Worm (Caenorhabditis elegans) whole organism, young adult: ENCODE measurements around the gene C15H9.4.

Source experiments
- B0019.2 ChIP-seq: fragments of 200-800 bp; sonication (Bioruptor generic); conservative IDR thresholded peaks from 2 replicates; pipeline ENCODE4 v1.3.6; 2022; ENCODE audit warnings: missing genetic modification reagents, missing genetic modification characterization, missing compliant biosample characterization
- B0336.3 ChIP-seq: fragments of 200-800 bp; sonication (Bioruptor generic); IDR thresholded peaks from 2 replicates; pipeline ENCODE4 v1.3.6; 2022; ENCODE audit warnings: missing genetic modification characterization, missing compliant biosample characterization
- F22D6.2 ChIP-seq: sonication (generic microtip); optimal IDR thresholded peaks from 2 replicates; lab custom pipeline; 2016; ENCODE audit warnings: mild to moderate bottlenecking, missing genetic modification characterization, missing compliant biosample characterization
- F37B4.10 ChIP-seq: fragments of 200-800 bp; sonication (Bioruptor generic); IDR thresholded peaks from 2 replicates; pipeline ENCODE4 v1.3.6; 2022; ENCODE audit warnings: missing genetic modification characterization, missing compliant biosample characterization
- T07F8.4 ChIP-seq: sonication (generic microtip); optimal IDR thresholded peaks from 2 replicates; lab custom pipeline; 2016; ENCODE audit warnings: mild to moderate bottlenecking, missing genetic modification characterization, moderate library complexity, missing compliant biosample characterization
- T26A5.8 ChIP-seq: sonication (generic microtip); optimal IDR thresholded peaks from 2 replicates; lab custom pipeline; 2016; ENCODE audit warnings: missing genetic modification characterization, missing compliant biosample characterization
- Y53G8AR.9 ChIP-seq: fragments of 200-800 bp; sonication (Bioruptor generic); conservative IDR thresholded peaks from 2 replicates; pipeline ENCODE4 v1.3.6; 2022; ENCODE audit warnings: missing genetic modification reagents, missing genetic modification characterization, missing compliant biosample characterization
- Y56A3A.18 ChIP-seq: fragments of 200-800 bp; sonication (Bioruptor generic); IDR thresholded peaks from 2 replicates; pipeline ENCODE4 v1.3.6; 2022; ENCODE audit warnings: missing genetic modification reagents, missing genetic modification characterization, missing compliant biosample characterization
- Y67H2A.10 ChIP-seq: fragments of 200-800 bp; sonication (Bioruptor generic); conservative IDR thresholded peaks from 2 replicates; pipeline ENCODE4 v1.3.6; 2022; ENCODE audit warnings: missing genetic modification reagents, missing genetic modification characterization, missing compliant biosample characterization
- ZK185.1 ChIP-seq: sonication (generic microtip); optimal IDR thresholded peaks from 2 replicates; lab custom pipeline; 2016; ENCODE audit warnings: mild to moderate bottlenecking, missing genetic modification characterization, missing compliant biosample characterization; ENCODE audit not compliant: poor library complexity, severe bottlenecking
- aptf-3 ChIP-seq: fragments of 200-800 bp; sonication (Bioruptor generic); IDR thresholded peaks from 2 replicates; pipeline ENCODE4 v1.3.6; 2022; ENCODE audit warnings: missing genetic modification characterization, missing compliant biosample characterization
- atf-7 ChIP-seq: sonication (generic microtip); optimal IDR thresholded peaks from 2 replicates; lab custom pipeline; 2017; ENCODE audit warnings: mild to moderate bottlenecking, missing genetic modification characterization, missing compliant biosample characterization
- attf-3 ChIP-seq: fragments of 200-800 bp; sonication (Bioruptor generic); conservative IDR thresholded peaks from 2 replicates; pipeline ENCODE4 v1.3.6; 2022; ENCODE audit warnings: missing genetic modification reagents, missing genetic modification characterization, missing compliant biosample characterization
- attf-5 ChIP-seq: fragments of 200-800 bp; sonication (Bioruptor generic); optimal IDR thresholded peaks from 2 replicates; lab custom pipeline; 2018; ENCODE audit warnings: mild to moderate bottlenecking, missing genetic modification characterization, missing compliant biosample characterization
- bed-1 ChIP-seq: fragments of 200-800 bp; sonication (Bioruptor generic); IDR thresholded peaks from 2 replicates; pipeline ENCODE4 v1.3.6; 2022; ENCODE audit warnings: missing genetic modification reagents, missing genetic modification characterization, missing compliant biosample characterization
- ceh-40 ChIP-seq: fragments of 200-800 bp; sonication (Bioruptor generic); IDR thresholded peaks from 2 replicates; pipeline ENCODE4 v1.3.6; 2022; ENCODE audit warnings: missing genetic modification characterization, missing compliant biosample characterization
- ceh-58 ChIP-seq: fragments of 200-800 bp; sonication (Bioruptor generic); IDR thresholded peaks from 2 replicates; pipeline ENCODE4 v1.3.6; 2022; ENCODE audit warnings: missing genetic modification characterization, missing compliant biosample characterization
- die-1 ChIP-seq: sonication (generic microtip); optimal IDR thresholded peaks from 2 replicates; lab custom pipeline; 2016; ENCODE audit warnings: missing genotype, mild to moderate bottlenecking, missing genetic modification characterization, missing compliant biosample characterization
- ekl-4 ChIP-seq: fragments of 200-800 bp; sonication (Bioruptor generic); IDR thresholded peaks from 2 replicates; pipeline ENCODE4 v1.3.6; 2022; ENCODE audit warnings: missing genetic modification reagents, missing genetic modification characterization, missing compliant biosample characterization
- ets-4 ChIP-seq: fragments of 200-800 bp; sonication (Bioruptor generic); optimal IDR thresholded peaks from 2 replicates; lab custom pipeline; 2018; ENCODE audit warnings: mild to moderate bottlenecking, missing genetic modification characterization, missing compliant biosample characterization
- fkh-3 ChIP-seq: sonication (generic microtip); optimal IDR thresholded peaks from 2 replicates; lab custom pipeline; 2016; ENCODE audit warnings: mild to moderate bottlenecking, missing genetic modification characterization, missing compliant biosample characterization
- hlh-26 ChIP-seq: fragments of 200-800 bp; sonication (Bioruptor generic); conservative IDR thresholded peaks from 2 replicates; pipeline ENCODE4 v1.3.6; 2022; ENCODE audit warnings: missing genetic modification reagents, missing genetic modification characterization, missing compliant biosample characterization
- lag-1 ChIP-seq: fragments of 200-800 bp; sonication (Bioruptor generic); IDR thresholded peaks from 2 replicates; pipeline ENCODE4 v1.3.6; 2022; ENCODE audit warnings: missing genetic modification reagents, missing genetic modification characterization, missing compliant biosample characterization
- let-526 ChIP-seq: fragments of 200-800 bp; sonication (Bioruptor generic); IDR thresholded peaks from 2 replicates; pipeline ENCODE4 v1.3.6; 2022; ENCODE audit warnings: missing genetic modification reagents, missing genetic modification characterization, missing compliant biosample characterization
- let-607 ChIP-seq, 2 experiments: fragments of 200-800 bp in 1 of 2; sonication (Bioruptor generic) in 1 of 2; sonication (generic microtip) in 1 of 2; optimal IDR thresholded peaks; 2 replicates each; lab custom pipeline; 2016 to 2018; ENCODE audit warnings: mild to moderate bottlenecking in 2 of 2, missing compliant biosample characterization in 2 of 2, missing genetic modification characterization in 2 of 2, moderate library complexity in 2 of 2, missing genotype in 1 of 2
- lin-26 ChIP-seq: fragments of 200-800 bp; sonication (Bioruptor generic); IDR thresholded peaks from 2 replicates; pipeline ENCODE4 v1.3.6; 2022; ENCODE audit warnings: missing genetic modification reagents, missing genetic modification characterization, missing compliant biosample characterization
- lsl-1 ChIP-seq: fragments of 200-800 bp; sonication (Bioruptor generic); optimal IDR thresholded peaks from 2 replicates; lab custom pipeline; 2018; ENCODE audit warnings: mild to moderate bottlenecking, missing genetic modification characterization, moderate library complexity, missing compliant biosample characterization
- madf-10 ChIP-seq: sonication (generic microtip); optimal IDR thresholded peaks from 2 replicates; lab custom pipeline; 2016; ENCODE audit warnings: mild to moderate bottlenecking, missing genetic modification characterization, missing compliant biosample characterization
- madf-8 ChIP-seq: fragments of 200-800 bp; sonication (Bioruptor generic); conservative IDR thresholded peaks from 2 replicates; pipeline ENCODE4 v1.3.6; 2022; ENCODE audit warnings: missing genetic modification reagents, missing genetic modification characterization, missing compliant biosample characterization
- mcd-1 ChIP-seq: fragments of 200-800 bp; sonication (Bioruptor generic); IDR thresholded peaks from 2 replicates; pipeline ENCODE4 v1.3.6; 2022; ENCODE audit warnings: missing genetic modification reagents, missing genetic modification characterization, missing compliant biosample characterization
- mel-28 ChIP-seq: sonication (generic microtip); optimal IDR thresholded peaks from 2 replicates; lab custom pipeline; 2016; ENCODE audit warnings: borderline replicate concordance, mild to moderate bottlenecking, missing genetic modification characterization, missing compliant biosample characterization
- nhr-179 ChIP-seq: sonication (generic microtip); optimal IDR thresholded peaks from 2 replicates; lab custom pipeline; 2016; ENCODE audit warnings: mild to moderate bottlenecking, missing genetic modification characterization, missing compliant biosample characterization
- nhr-80 ChIP-seq: sonication (generic microtip); optimal IDR thresholded peaks from 2 replicates; lab custom pipeline; 2016; ENCODE audit warnings: missing genetic modification characterization, missing compliant biosample characterization
- sea-2 ChIP-seq: fragments of 200-800 bp; sonication (Bioruptor generic); IDR thresholded peaks from 2 replicates; pipeline ENCODE4 v1.3.6; 2022; ENCODE audit warnings: missing genetic modification characterization, missing compliant biosample characterization
- snpc-1.1 ChIP-seq: sonication (generic microtip); optimal IDR thresholded peaks from 2 replicates; lab custom pipeline; 2017; ENCODE audit warnings: missing genetic modification characterization, mild to moderate bottlenecking, missing compliant biosample characterization, antibody characterized with exemption, moderate library complexity, missing genotype, missing genetic modification reagents; ENCODE audit not compliant: insufficient read depth
- snpc-4 ChIP-seq, 5 experiments: fragments of 150-350 bp in 1 of 5; sonication (generic microtip) in 4 of 5; optimal IDR thresholded peaks; 2 replicates each; lab custom pipeline; 2014 to 2018; ENCODE audit warnings: missing genetic modification characterization in 5 of 5, missing biosample characterization in 3 of 5, antibody characterized with exemption in 2 of 5, mild to moderate bottlenecking in 2 of 5, missing compliant biosample characterization in 2 of 5, missing genotype in 2 of 5, moderate library complexity in 2 of 5, missing genetic modification reagents in 1 of 5
- somi-1 ChIP-seq: fragments of 200-800 bp; sonication (Bioruptor generic); optimal IDR thresholded peaks from 2 replicates; lab custom pipeline; 2018; ENCODE audit warnings: mild to moderate bottlenecking, missing genetic modification characterization, missing compliant biosample characterization
- sptf-2 ChIP-seq: fragments of 200-800 bp; sonication (Bioruptor generic); optimal IDR thresholded peaks from 2 replicates; lab custom pipeline; 2018; ENCODE audit warnings: mild to moderate bottlenecking, missing genetic modification characterization, missing compliant biosample characterization
- tlf-1 ChIP-seq: fragments of 200-800 bp; sonication (Bioruptor generic); optimal IDR thresholded peaks from 2 replicates; lab custom pipeline; 2018; ENCODE audit warnings: mild to moderate bottlenecking, missing genetic modification characterization, missing compliant biosample characterization
- unc-130 ChIP-seq: sonication (generic microtip); optimal IDR thresholded peaks from 2 replicates; lab custom pipeline; 2016; ENCODE audit warnings: missing genetic modification reagents, missing genetic modification characterization, missing compliant biosample characterization
- unc-62 ChIP-seq: fragments of 150-350 bp; optimal IDR thresholded peaks from 2 replicates; lab custom pipeline; 2014; ENCODE audit warnings: missing biosample characterization, missing genetic modification reagents, missing genetic modification characterization
- xnd-1 ChIP-seq: sonication (generic microtip); optimal IDR thresholded peaks from 2 replicates; lab custom pipeline; 2016; ENCODE audit warnings: missing genotype, missing genetic modification reagents, missing genetic modification characterization, missing compliant biosample characterization
- ztf-22 ChIP-seq: fragments of 200-800 bp; sonication (Bioruptor generic); optimal IDR thresholded peaks from 2 replicates; lab custom pipeline; 2018; ENCODE audit warnings: mild to moderate bottlenecking, missing genetic modification characterization, moderate library complexity, missing compliant biosample characterization
- ztf-6 ChIP-seq: fragments of 200-800 bp; sonication (Bioruptor generic); IDR thresholded peaks from 2 replicates; pipeline ENCODE4 v1.3.6; 2022; ENCODE audit warnings: missing genetic modification reagents, missing genetic modification characterization, missing compliant biosample characterization

Gene C15H9.4

ce11 chrX:6088718-6089117 is 8.7 kb upstream of the C15H9.4 start:
- TF ChIP-seq attf-5 (GFP tag; lab: Kevin White, UChicago) = no peak
- TF ChIP-seq atf-7 = peak; percentile 41
- 0 out of 2 replicates have a peak, but pooled peaks have one; percentile 39 for TF ChIP-seq Y53G8AR.9 (GFP tag; lab: Robert Waterston, UW)
- TF ChIP-seq ekl-4 (GFP tag; lab: Robert Waterston, UW) = no peak
- 0 out of 2 replicates have a peak, but pooled peaks have one; percentile 23 for TF ChIP-seq B0336.3
- TF ChIP-seq let-526 (GFP tag; lab: Robert Waterston, UW) = no peak
- TF ChIP-seq Y56A3A.18 = peak; percentile 18; the same call in 1 of the 2 replicates
- no peak for TF ChIP-seq lsl-1 (GFP tag; lab: Kevin White, UChicago)
- TF ChIP-seq bed-1 = no peak
- TF ChIP-seq tlf-1 = peak; percentile 54
- no peak for TF ChIP-seq lag-1 (GFP tag; lab: Robert Waterston, UW)
- TF ChIP-seq die-1 (tag; lab: Kevin White, UChicago) = peak; percentile 20
- peak; percentile 61 for TF ChIP-seq madf-10
- TF ChIP-seq F22D6.2 (tag; lab: Kevin White, UChicago) = peak; percentile 22
- no peak for TF ChIP-seq hlh-26 (GFP tag; lab: Robert Waterston, UW)
- TF ChIP-seq T26A5.8 (tag; lab: Kevin White, UChicago) = no peak
- peak; percentile 7 to 42 for TF ChIP-seq let-607 (tag; optimal IDR thresholded peaks at IDR 0.05; lab: Kevin White, UChicago)
- TF ChIP-seq sptf-2 = peak; percentile 12
- no peak for TF ChIP-seq fkh-3 (tag; lab: Kevin White, UChicago)

ce11 chrX:6090779-6091178 is 6.7 kb upstream of the C15H9.4 start:
- no peak for TF ChIP-seq Y67H2A.10 (GFP tag; lab: Robert Waterston, UW)
- no peak for TF ChIP-seq ZK185.1 (tag; lab: Kevin White, UChicago)
- no peak for TF ChIP-seq B0019.2 (GFP tag; lab: Robert Waterston, UW)
- TF ChIP-seq sea-2 = no peak
- no peak for TF ChIP-seq Y56A3A.18
- no peak for TF ChIP-seq ets-4 (GFP tag; lab: Kevin White, UChicago)
- TF ChIP-seq ceh-58 (GFP tag; lab: Robert Waterston, UW) = no peak
- TF ChIP-seq die-1 (tag; lab: Kevin White, UChicago) = no peak
- TF ChIP-seq madf-8 (GFP tag; lab: Robert Waterston, UW) = no peak
- TF ChIP-seq somi-1 (GFP tag; lab: Kevin White, UChicago) = no peak
- no peak for TF ChIP-seq F37B4.10 (GFP tag; lab: Robert Waterston, UW)
- TF ChIP-seq T07F8.4 (tag; lab: Kevin White, UChicago) = no peak
- no peak for TF ChIP-seq hlh-26 (GFP tag; lab: Robert Waterston, UW)
- no peak for TF ChIP-seq xnd-1 (tag; lab: Kevin White, UChicago)
- TF ChIP-seq ztf-6 (GFP tag; lab: Robert Waterston, UW) = no peak
- TF ChIP-seq tlf-1 = no peak
- TF ChIP-seq ceh-40 = no peak

- TF ChIP-seq die-1 (tag; lab: Kevin White, UChicago) = peak; percentile 65
- TF ChIP-seq let-607 (tag; optimal IDR thresholded peaks at IDR 0.05; lab: Kevin White, UChicago) = peak; percentile 100
- TF ChIP-seq mel-28 (tag; lab: Kevin White, UChicago) = peak; percentile 5
- no peak for TF ChIP-seq xnd-1 (tag; lab: Kevin White, UChicago)
- no peak for TF ChIP-seq unc-130 (GFP tag; lab: Kevin White, UChicago)
- TF ChIP-seq ztf-22 (GFP tag; lab: Kevin White, UChicago) = peak; percentile 93
- peak; percentile 92 for TF ChIP-seq mcd-1 (GFP tag; lab: Robert Waterston, UW)
- no peak for TF ChIP-seq madf-8 (GFP tag; lab: Robert Waterston, UW)
- TF ChIP-seq sea-2 = peak; percentile 84; the same call in 1 of the 2 replicates
- peak; percentile 49 for TF ChIP-seq ZK185.1 (tag; lab: Kevin White, UChicago)
- TF ChIP-seq lin-26 (GFP tag; lab: Robert Waterston, UW) = peak; percentile 90
- peak; percentile 86 for TF ChIP-seq unc-62
- TF ChIP-seq snpc-1.1 = no peak
- TF ChIP-seq aptf-3 (GFP tag; lab: Robert Waterston, UW) = 0 out of 2 replicates have a peak, but pooled peaks have one; percentile 59
- 0 out of 2 replicates have a peak, but pooled peaks have one; percentile 15 for TF ChIP-seq attf-3 (GFP tag; lab: Robert Waterston, UW)
- peak; percentile 98 for TF ChIP-seq B0336.3
- peak; percentile 100 for TF ChIP-seq nhr-80 (tag; lab: Kevin White, UChicago)
- TF ChIP-seq nhr-179 (tag; lab: Kevin White, UChicago) = peak; percentile 59
- TF ChIP-seq snpc-4 (GFP tag; optimal IDR thresholded peaks at IDR 0.05; lab: Kevin White, UChicago) = no peak
- TF ChIP-seq snpc-4 (tag; optimal IDR thresholded peaks at IDR 0.05; lab: Kevin White, UChicago) = peak in 3 of 4 experiments; percentile 60 to 82 (median 78)
- peak; percentile 93 for TF ChIP-seq madf-10
- peak; percentile 95 for TF ChIP-seq ekl-4 (GFP tag; lab: Robert Waterston, UW)
Observed at ce11 chrX:6091967-6092366, 5.5 kb upstream of the C15H9.4 start, which contains the start of gene hsp-3. Gene hsp-3, minus strand, starts transcription at chrX:6092124.
